Fruit fly (Drosophila melanogaster) whole organism, embryonic: ENCODE data around the gene Cow.

ENCODE experiments used
- Atf-2 ChIP-seq: fragments of 200-800 bp; sonication (Bioruptor generic); optimal IDR thresholded peaks from 2 replicates; lab custom pipeline; 2016; ENCODE audit warnings: missing biosample characterization, missing genetic modification characterization
- Awh ChIP-seq: fragments of 200-800 bp; sonication (Bioruptor generic); IDR thresholded peaks from 2 replicates; pipeline ENCODE4, ENCODE4 v1.3.6; 2022; ENCODE audit warnings: missing biosample characterization, missing genetic modification characterization
- BtbVII ChIP-seq: fragments of 200-800 bp; sonication (Bioruptor generic); optimal IDR thresholded peaks from 3 replicates; lab custom pipeline; 2017; ENCODE audit warnings: missing biosample characterization, mild to moderate bottlenecking, missing genetic modification characterization
- CG10147 ChIP-seq: fragments of 200-800 bp; sonication (Bioruptor generic); optimal IDR thresholded peaks from 2 replicates; lab custom pipeline; 2019; ENCODE audit warnings: missing biosample characterization, mild to moderate bottlenecking, missing genetic modification characterization, moderate library complexity
- CG10366 ChIP-seq: fragments of 200-800 bp; sonication (Bioruptor generic); IDR thresholded peaks from 2 replicates; pipeline ENCODE4 v1.3.6; 2022; ENCODE audit warnings: missing biosample characterization, missing genetic modification characterization
- CG10543 ChIP-seq: fragments of 200-800 bp; sonication (Bioruptor generic); optimal IDR thresholded peaks from 3 replicates; lab custom pipeline; 2017; ENCODE audit warnings: missing biosample characterization, mild to moderate bottlenecking, missing genetic modification characterization, moderate library complexity
- CG11093 ChIP-seq: fragments of 200-800 bp; sonication (Bioruptor generic); IDR thresholded peaks from 3 replicates; pipeline ENCODE4 v1.3.6; 2022; ENCODE audit warnings: missing biosample characterization, missing genetic modification characterization
- CG11456 ChIP-seq: fragments of 200-800 bp; sonication (Bioruptor generic); IDR thresholded peaks from 3 replicates; pipeline ENCODE4 v1.3.6; 2022; ENCODE audit warnings: missing biosample characterization, missing genetic modification characterization
- CG12769 ChIP-seq: fragments of 200-800 bp; sonication (Bioruptor generic); optimal IDR thresholded peaks from 2 replicates; lab custom pipeline; 2019; ENCODE audit warnings: missing biosample characterization, mild to moderate bottlenecking, missing genetic modification characterization, moderate library complexity
- CG14667 ChIP-seq: fragments of 200-800 bp; sonication (Bioruptor generic); IDR thresholded peaks from 2 replicates; pipeline ENCODE4 v1.3.6; 2022; ENCODE audit warnings: missing biosample characterization, missing genetic modification characterization
- CG1603 ChIP-seq: fragments of 200-800 bp; sonication (Bioruptor generic); optimal IDR thresholded peaks from 2 replicates; lab custom pipeline; 2019; ENCODE audit warnings: missing biosample characterization, mild to moderate bottlenecking, missing genetic modification characterization, moderate library complexity
- CG16779 ChIP-seq: fragments of 200-800 bp; sonication (Bioruptor generic); IDR thresholded peaks from 2 replicates; pipeline ENCODE4 v1.3.6; 2022; ENCODE audit warnings: missing biosample characterization, missing genetic modification characterization
- CG2712 ChIP-seq: fragments of 200-800 bp; optimal IDR thresholded peaks from 3 replicates; lab custom pipeline; 2019; ENCODE audit warnings: missing biosample characterization, mild to moderate bottlenecking, missing genetic modification characterization, moderate library complexity
- CG30403 ChIP-seq: fragments of 200-800 bp; sonication (Bioruptor generic); optimal IDR thresholded peaks from 3 replicates; lab custom pipeline; 2016; ENCODE audit warnings: missing biosample characterization, missing genetic modification characterization
- CG4282 ChIP-seq: fragments of 200-800 bp; sonication (Bioruptor generic); optimal IDR thresholded peaks from 2 replicates; lab custom pipeline; 2016; ENCODE audit warnings: missing biosample characterization, missing genetic modification characterization
- CG4404 ChIP-seq: fragments of 200-800 bp; sonication (Bioruptor generic); IDR thresholded peaks from 2 replicates; pipeline ENCODE4 v1.3.6; 2022; ENCODE audit warnings: missing biosample characterization, missing genetic modification characterization
- CG4617 ChIP-seq: fragments of 200-800 bp; sonication (Bioruptor generic); optimal IDR thresholded peaks from 3 replicates; lab custom pipeline; 2016; ENCODE audit warnings: missing biosample characterization, missing genetic modification characterization, borderline replicate concordance
- CG4820 ChIP-seq: fragments of 200-800 bp; sonication (Bioruptor generic); optimal IDR thresholded peaks from 3 replicates; lab custom pipeline; 2016; ENCODE audit warnings: missing biosample characterization, missing genetic modification characterization
- CG5953 ChIP-seq: fragments of 200-800 bp; sonication (Bioruptor generic); IDR thresholded peaks from 2 replicates; pipeline ENCODE4 v1.3.6; 2022; ENCODE audit warnings: missing biosample characterization, missing genetic modification characterization
- CG9437 ChIP-seq: fragments of 200-800 bp; sonication (Bioruptor generic); optimal IDR thresholded peaks from 2 replicates; lab custom pipeline; 2018; ENCODE audit warnings: missing biosample characterization, mild to moderate bottlenecking, missing genetic modification characterization
- CG9817 ChIP-seq: fragments of 200-800 bp; sonication (Bioruptor generic); optimal IDR thresholded peaks from 2 replicates; lab custom pipeline; 2018; ENCODE audit warnings: missing biosample characterization, mild to moderate bottlenecking, missing genetic modification characterization, moderate library complexity
- Dip3 ChIP-seq: fragments of 200-800 bp; sonication (Bioruptor generic); optimal IDR thresholded peaks from 3 replicates; lab custom pipeline; 2016; ENCODE audit warnings: missing biosample characterization, missing genetic modification characterization
- Dp ChIP-seq: fragments of 200-800 bp; sonication (Bioruptor generic); optimal IDR thresholded peaks from 2 replicates; lab custom pipeline; 2018; ENCODE audit warnings: missing biosample characterization, mild to moderate bottlenecking, missing genetic modification characterization, moderate library complexity
- HLH3B ChIP-seq: fragments of 200-800 bp; sonication (Bioruptor generic); IDR thresholded peaks from 2 replicates; pipeline ENCODE4 v1.3.6; 2022; ENCODE audit warnings: missing biosample characterization, missing genetic modification characterization
- HLHmδ ChIP-seq: fragments of 200-800 bp; sonication (Bioruptor generic); optimal IDR thresholded peaks from 2 replicates; lab custom pipeline; 2018; ENCODE audit warnings: missing biosample characterization, mild to moderate bottlenecking, missing genetic modification characterization, moderate library complexity
- Lhr ChIP-seq: fragments of 200-800 bp; sonication (Bioruptor generic); optimal IDR thresholded peaks from 3 replicates; lab custom pipeline; 2017; ENCODE audit warnings: mild to moderate bottlenecking, missing biosample characterization, missing genetic modification reagents, missing genetic modification characterization
- NK7.1 ChIP-seq: fragments of 200-800 bp; sonication (Bioruptor generic); optimal IDR thresholded peaks from 3 replicates; lab custom pipeline; 2016; ENCODE audit warnings: missing biosample characterization, missing genetic modification characterization
- Nf-YA ChIP-seq: fragments of 200-800 bp; sonication (Bioruptor generic); IDR thresholded peaks from 2 replicates; pipeline ENCODE4 v1.3.6; 2022; ENCODE audit warnings: missing biosample characterization, missing genetic modification characterization
- Scr ChIP-seq: fragments of 200-800 bp; sonication (Bioruptor generic); IDR thresholded peaks from 2 replicates; pipeline ENCODE4 v1.3.6; 2022; ENCODE audit warnings: missing biosample characterization, missing genetic modification characterization; ENCODE audit not compliant: partially characterized antibody
- Sin3A ChIP-seq: fragments of >200 bp; optimal IDR thresholded peaks from 2 replicates; lab custom pipeline; 2018
- cg ChIP-seq: fragments of 200-800 bp; sonication (Bioruptor generic); optimal IDR thresholded peaks from 3 replicates; lab custom pipeline; 2019; ENCODE audit warnings: missing biosample characterization, mild to moderate bottlenecking, missing genetic modification characterization, moderate library complexity
- ci ChIP-seq: fragments of 200-800 bp; sonication (Bioruptor generic); IDR thresholded peaks from 3 replicates; pipeline ENCODE4 v1.3.6; 2022; ENCODE audit warnings: missing biosample characterization, missing genetic modification characterization
- cwo ChIP-seq: fragments of 200-800 bp; sonication (Bioruptor generic); optimal IDR thresholded peaks from 3 replicates; lab custom pipeline; 2017; ENCODE audit warnings: missing biosample characterization, missing genetic modification characterization, mild to moderate bottlenecking, moderate library complexity, missing genetic modification reagents
- danr ChIP-seq: fragments of 200-800 bp; sonication (Bioruptor generic); IDR thresholded peaks from 2 replicates; pipeline ENCODE4 v1.3.6; 2022; ENCODE audit warnings: missing biosample characterization, missing genetic modification characterization
- gfzf ChIP-seq: fragments of 200-800 bp; sonication (Bioruptor generic); optimal IDR thresholded peaks from 2 replicates; lab custom pipeline; 2016; ENCODE audit warnings: missing biosample characterization, mild to moderate bottlenecking, missing genetic modification characterization, moderate library complexity
- grn ChIP-seq: fragments of 200-800 bp; sonication (Bioruptor generic); optimal IDR thresholded peaks from 3 replicates; lab custom pipeline; 2017; ENCODE audit warnings: missing biosample characterization, missing genetic modification characterization
- her ChIP-seq: fragments of 200-800 bp; sonication (Bioruptor generic); optimal IDR thresholded peaks from 2 replicates; lab custom pipeline; 2016; ENCODE audit warnings: missing biosample characterization, missing genetic modification characterization
- jumu ChIP-seq: fragments of 200-800 bp; sonication (Bioruptor generic); optimal IDR thresholded peaks from 3 replicates; lab custom pipeline; 2016; ENCODE audit warnings: missing biosample characterization, missing genetic modification characterization
- kah ChIP-seq: fragments of 200-800 bp; sonication (Bioruptor generic); optimal IDR thresholded peaks from 2 replicates; lab custom pipeline; 2018; ENCODE audit warnings: missing biosample characterization, mild to moderate bottlenecking, missing genetic modification characterization
- mirr ChIP-seq: fragments of 200-800 bp; sonication (Bioruptor generic); optimal IDR thresholded peaks from 3 replicates; lab custom pipeline; 2018; ENCODE audit warnings: missing biosample characterization, mild to moderate bottlenecking, missing genetic modification characterization
- nom ChIP-seq: fragments of 200-800 bp; sonication (Bioruptor generic); optimal IDR thresholded peaks from 2 replicates; lab custom pipeline; 2017; ENCODE audit warnings: missing biosample characterization, missing genetic modification characterization, mild to moderate bottlenecking, moderate library complexity, missing genetic modification reagents
- otp ChIP-seq: fragments of 200-800 bp; sonication (Bioruptor generic); IDR thresholded peaks from 3 replicates; pipeline ENCODE4, ENCODE4 v1.3.6; 2022; ENCODE audit warnings: missing biosample characterization, missing genetic modification characterization
- pb ChIP-seq: fragments of 200-800 bp; sonication (Bioruptor generic); optimal IDR thresholded peaks from 3 replicates; lab custom pipeline; 2016; ENCODE audit warnings: missing biosample characterization, missing genetic modification characterization
- sd ChIP-seq: fragments of 200-800 bp; sonication (Bioruptor generic); optimal IDR thresholded peaks from 3 replicates; lab custom pipeline; 2018; ENCODE audit warnings: missing biosample characterization, mild to moderate bottlenecking, missing genetic modification characterization, moderate library complexity
- vnd ChIP-seq: fragments of 200-800 bp; sonication (Bioruptor generic); IDR thresholded peaks from 3 replicates; pipeline ENCODE4 v1.3.6; 2022; ENCODE audit warnings: missing biosample characterization, missing genetic modification characterization; ENCODE audit not compliant: partially characterized antibody
- z ChIP-seq: fragments of 200-800 bp; sonication (Bioruptor generic); IDR thresholded peaks from 3 replicates; pipeline ENCODE4 v1.3.6; 2022; ENCODE audit warnings: missing biosample characterization, missing genetic modification characterization
- zen ChIP-seq: fragments of 200-800 bp; sonication (Bioruptor generic); optimal IDR thresholded peaks from 3 replicates; lab custom pipeline; 2018; ENCODE audit warnings: missing biosample characterization, mild to moderate bottlenecking, missing genetic modification characterization, moderate library complexity
- zfh2 ChIP-seq: fragments of 200-800 bp; sonication (Bioruptor generic); optimal IDR thresholded peaks from 2 replicates; lab custom pipeline; 2016; ENCODE audit warnings: missing biosample characterization, missing genetic modification characterization

The Cow gene

dm6 chr3R:23120933-23121332, 8.4 kb upstream of the Cow start (continued):
- TF ChIP-seq Sin3A (lab: Kevin White, UChicago) (no peak), Nf-YA (no peak), HLHmδ (GFP tag; lab: Kevin White, UChicago) (no peak), mirr (GFP tag; lab: Kevin White, UChicago) (peak; percentile 77), z (GFP tag; lab: Robert Waterston, UW) (0 out of 3 replicates have a peak, but pooled peaks have one; percentile 42), vnd (GFP tag; lab: Robert Waterston, UW) (0 out of 3 replicates have a peak, but pooled peaks have one; percentile 10), CG10366 (no peak), her (GFP tag; lab: Kevin White, UChicago) (no peak), danr (GFP tag; lab: Robert Waterston, UW) (no peak), kah (GFP tag; lab: Kevin White, UChicago) (no peak), cg (GFP tag; lab: Kevin White, UChicago) (peak; percentile 20), CG10147 (GFP tag; lab: Kevin White, UChicago) (no peak), CG9817 (tag; lab: Kevin White, UChicago) (no peak), CG10543 (GFP tag; lab: Kevin White, UChicago) (peak; percentile 18), CG11456 (GFP tag; lab: Robert Waterston, UW) (no peak), sd (tag; lab: Kevin White, UChicago) (peak; percentile 32), CG4820 (GFP tag; lab: Kevin White, UChicago) (no peak), CG2712 (tag; lab: Kevin White, UChicago) (no peak), BtbVII (GFP tag; lab: Kevin White, UChicago) (peak; percentile 95), zen (tag; lab: Kevin White, UChicago) (no peak), CG4282 (GFP tag; lab: Kevin White, UChicago) (no peak)

- TF ChIP-seq jumu (no peak), ci (0 out of 3 replicates have a peak, but pooled peaks have one; percentile 24), CG5953 (0 out of 2 replicates have a peak, but pooled peaks have one; percentile 4), nom (GFP tag; lab: Kevin White, UChicago) (peak; percentile 24), HLH3B (GFP tag; lab: Robert Waterston, UW) (no peak), grn (peak; percentile 4), cwo (GFP tag; lab: Kevin White, UChicago) (no peak), otp (GFP tag; lab: Robert Waterston, UW) (peak; percentile 35; the same call in 1 of the 3 replicates), Awh (peak; percentile 78), CG12769 (tag; lab: Kevin White, UChicago) (no peak), Dip3 (no peak)
Observed at dm6 chr3R:23119873-23120272, 7.3 kb upstream of the Cow start.

- TF ChIP-seq pb (GFP tag; lab: Kevin White, UChicago) (peak; percentile 40), CG4404 (no peak), CG11093 (no peak), CG16779 (no peak), CG9437 (GFP tag; lab: Kevin White, UChicago) (peak; percentile 22), gfzf (GFP tag; lab: Kevin White, UChicago) (peak; percentile 84), CG14667 (GFP tag; lab: Robert Waterston, UW) (no peak), Dp (GFP tag; lab: Kevin White, UChicago) (peak; percentile 82), Scr (peak; percentile 41), cg (GFP tag; lab: Kevin White, UChicago) (no peak), CG4617 (GFP tag; lab: Kevin White, UChicago) (peak; percentile 43), CG1603 (tag; lab: Kevin White, UChicago) (peak; percentile 28), Lhr (GFP tag; lab: Kevin White, UChicago) (peak; percentile 13), CG30403 (GFP tag; lab: Kevin White, UChicago) (peak; percentile 76), Atf-2 (GFP tag; lab: Kevin White, UChicago) (no peak), zfh2 (GFP tag; lab: Kevin White, UChicago) (peak; percentile 80), NK7.1 (GFP tag; lab: Kevin White, UChicago) (no peak)
Observed at dm6 chr3R:23117683-23118470, 5.3 kb upstream of the Cow start, which contains the start of the genes Rassf and CenB1A. Rassf (minus strand) TSS chr3R:23117931. CenB1A (plus strand) TSS chr3R:23118400.
